Worm (Caenorhabditis elegans): ENCODE results near the gene ttr-2.

Gene ttr-2

ce11 chrIII:9922310-9922709, 5.3 kb upstream of the ttr-2 start:
- TF ChIP-seq ahr-1 (tag; optimal IDR thresholded peaks at IDR 0.05) (no peak), hlh-15 (tag; optimal IDR thresholded peaks at IDR 0.05) (no peak), hlh-30 (tag; optimal IDR thresholded peaks at IDR 0.05; ENCODE audit: insufficient read depth) (no peak), pat-9 (tag; optimal IDR thresholded peaks at IDR 0.05) (no peak), K09A11.1 (tag; optimal IDR thresholded peaks at IDR 0.05; ENCODE audit: insufficient read depth) (no peak), tbx-2 (tag; optimal IDR thresholded peaks at IDR 0.05) (no peak), unc-42 (tag; optimal IDR thresholded peaks at IDR 0.05) (no peak), ttx-3 (tag; optimal IDR thresholded peaks at IDR 0.05) (no peak), ceh-48 (tag; optimal IDR thresholded peaks at IDR 0.05) (no peak), pha-2 (tag; optimal IDR thresholded peaks at IDR 0.05) (no peak), pag-3 (tag; optimal IDR thresholded peaks at IDR 0.05; ENCODE audit: borderline replicate concordance) (no peak), sox-2 (GFP tag; IDR thresholded peaks at IDR 0.05) (no peak), pqm-1 (tag; optimal IDR thresholded peaks at IDR 0.05) (no peak)

ce11 chrIII:9922874-9923273, 4.7 kb upstream of the ttr-2 start, which contains the start of gene cbp-2:
TSS of gene cbp-2 (plus strand) at chrIII:9923174.
- no peak for TF ChIP-seq nhr-232 (tag; optimal IDR thresholded peaks at IDR 0.05)
- no peak for TF ChIP-seq rnt-1 (tag; optimal IDR thresholded peaks at IDR 0.05)
- no peak for TF ChIP-seq ceh-18 (tag; optimal IDR thresholded peaks at IDR 0.05)
- TF ChIP-seq K02D7.2 (tag; optimal IDR thresholded peaks at IDR 0.05): no peak
- no peak for TF ChIP-seq C38D4.7 (GFP tag; optimal IDR thresholded peaks at IDR 0.05)
- no peak for TF ChIP-seq gmeb-2 (tag; optimal IDR thresholded peaks at IDR 0.05)
- no peak for TF ChIP-seq tbx-7 (tag; optimal IDR thresholded peaks at IDR 0.05)
- no peak for TF ChIP-seq hlh-6 (tag; optimal IDR thresholded peaks at IDR 0.05)
- TF ChIP-seq ceh-24 (tag; optimal IDR thresholded peaks at IDR 0.05): no peak
- no peak for TF ChIP-seq pqm-1 (tag; optimal IDR thresholded peaks at IDR 0.05)
- no peak for TF ChIP-seq sox-4 (tag; optimal IDR thresholded peaks at IDR 0.05)
- TF ChIP-seq fkh-6 (tag; optimal IDR thresholded peaks at IDR 0.05): no peak
- TF ChIP-seq pha-2 (tag; optimal IDR thresholded peaks at IDR 0.05): no peak
- TF ChIP-seq elt-4 (tag; optimal IDR thresholded peaks at IDR 0.05): no peak
- TF ChIP-seq unc-86 (tag; optimal IDR thresholded peaks at IDR 0.05): no peak
- TF ChIP-seq hlh-15 (tag; optimal IDR thresholded peaks at IDR 0.05): no peak
- no peak for TF ChIP-seq ceh-30 (tag; optimal IDR thresholded peaks at IDR 0.05)
- no peak for TF ChIP-seq hlh-8 (tag; optimal IDR thresholded peaks at IDR 0.05)
- no peak for TF ChIP-seq odd-2 (tag; optimal IDR thresholded peaks at IDR 0.05)
- no peak for TF ChIP-seq ceh-2 (tag; optimal IDR thresholded peaks at IDR 0.05)

ce11 chrIII:9926650-9927049, 919 bp upstream of the ttr-2 start, which contains the start of gene ttr-3:
TSS of gene ttr-3 (minus strand) at chrIII:9926750.
- TF ChIP-seq hlh-6 (tag; optimal IDR thresholded peaks at IDR 0.05): no peak
- TF ChIP-seq K02D7.2 (tag; optimal IDR thresholded peaks at IDR 0.05): no peak
- no peak for TF ChIP-seq C38D4.7 (GFP tag; optimal IDR thresholded peaks at IDR 0.05)
- no peak for TF ChIP-seq pha-4 (tag; optimal IDR thresholded peaks at IDR 0.05)
- TF ChIP-seq pag-3 (tag; optimal IDR thresholded peaks at IDR 0.05; ENCODE audit: borderline replicate concordance): no peak
- TF ChIP-seq ztf-16 (tag; optimal IDR thresholded peaks at IDR 0.05): no peak
- no peak for TF ChIP-seq lim-6 (tag; optimal IDR thresholded peaks at IDR 0.05)
- no peak for TF ChIP-seq ceh-31 (tag; optimal IDR thresholded peaks at IDR 0.05)

ce11 chrIII:9928777-9929176, 1.2 kb downstream of the ttr-2 start, which contains the start of gene ttr-1:
TSS of gene ttr-1 (plus strand) at chrIII:9929077.
- TF ChIP-seq ceh-24 (tag; optimal IDR thresholded peaks at IDR 0.05): no peak
- TF ChIP-seq mec-3 (tag; optimal IDR thresholded peaks at IDR 0.05; ENCODE audit: borderline replicate concordance): no peak

- no peak for TF ChIP-seq nfya-1 (tag; optimal IDR thresholded peaks at IDR 0.05)
- no peak for TF ChIP-seq F13H6.1 (tag; optimal IDR thresholded peaks at IDR 0.05)
- TF ChIP-seq sdc-2 (tag; optimal IDR thresholded peaks at IDR 0.05): no peak
- no peak for TF ChIP-seq nhr-11 (tag; optimal IDR thresholded peaks at IDR 0.05)
- no peak for TF ChIP-seq hlh-13 (GFP tag; optimal IDR thresholded peaks at IDR 0.05)
- no peak for TF ChIP-seq mec-3 (tag; optimal IDR thresholded peaks at IDR 0.05; ENCODE audit: borderline replicate concordance)
- no peak for TF ChIP-seq ahr-1 (tag; optimal IDR thresholded peaks at IDR 0.05)
Measured at ce11 chrIII:9929525-9929924, 2.0 kb downstream of the ttr-2 start.

Measured in whole organism, late embryonic.